Fruit fly (Drosophila melanogaster) whole organism, embryonic: ENCODE data around the gene CG1213.

Source experiments
- B-H1 ChIP-seq: fragments of 200-800 bp; sonication (Bioruptor generic); IDR thresholded peaks from 3 replicates; pipeline ENCODE4 v1.3.6; 2022; ENCODE audit warnings: missing biosample characterization, missing genetic modification characterization
- CG10147 ChIP-seq: fragments of 200-800 bp; sonication (Bioruptor generic); optimal IDR thresholded peaks from 2 replicates; lab custom pipeline; 2019; ENCODE audit warnings: missing biosample characterization, mild to moderate bottlenecking, missing genetic modification characterization, moderate library complexity
- CG11456 ChIP-seq: fragments of 200-800 bp; sonication (Bioruptor generic); IDR thresholded peaks from 3 replicates; pipeline ENCODE4 v1.3.6; 2022; ENCODE audit warnings: missing biosample characterization, missing genetic modification characterization
- CG11504 ChIP-seq: fragments of 200-800 bp; sonication (Bioruptor generic); optimal IDR thresholded peaks from 3 replicates; lab custom pipeline; 2019; ENCODE audit warnings: missing biosample characterization, mild to moderate bottlenecking, missing genetic modification characterization, moderate library complexity
- CG12219 ChIP-seq: fragments of 200-800 bp; sonication (Bioruptor generic); optimal IDR thresholded peaks from 3 replicates; lab custom pipeline; 2018; ENCODE audit warnings: missing biosample characterization, mild to moderate bottlenecking, missing genetic modification characterization
- CG1233 ChIP-seq: fragments of 200-800 bp; sonication (Bioruptor generic); optimal IDR thresholded peaks from 4 replicates; lab custom pipeline; 2018; ENCODE audit warnings: missing biosample characterization, mild to moderate bottlenecking, missing genetic modification characterization
- CG12744 ChIP-seq: fragments of 200-800 bp; sonication (Bioruptor generic); optimal IDR thresholded peaks from 2 replicates; lab custom pipeline; 2016; ENCODE audit warnings: missing biosample characterization, missing genetic modification characterization
- CG12942 ChIP-seq: fragments of 200-800 bp; sonication (Bioruptor generic); optimal IDR thresholded peaks from 3 replicates; lab custom pipeline; 2016; ENCODE audit warnings: missing biosample characterization, missing genetic modification characterization
- CG13287 ChIP-seq: fragments of 200-800 bp; sonication (Bioruptor generic); IDR thresholded peaks from 2 replicates; pipeline ENCODE4 v1.3.6; 2022; ENCODE audit warnings: missing biosample characterization, missing genetic modification characterization; ENCODE audit not compliant: partially characterized antibody
- CG13296 ChIP-seq: fragments of 200-800 bp; sonication (Bioruptor generic); optimal IDR thresholded peaks from 3 replicates; lab custom pipeline; 2018; ENCODE audit warnings: missing biosample characterization, mild to moderate bottlenecking, missing genetic modification characterization
- CG1647 ChIP-seq: fragments of 200-800 bp; sonication (Bioruptor generic); optimal IDR thresholded peaks from 3 replicates; lab custom pipeline; 2016; ENCODE audit warnings: missing biosample characterization, missing genetic modification characterization
- CG16863 ChIP-seq: fragments of 200-800 bp; sonication (Bioruptor generic); optimal IDR thresholded peaks from 3 replicates; lab custom pipeline; 2016; ENCODE audit warnings: missing biosample characterization, missing genetic modification characterization
- CG17612 ChIP-seq: fragments of 200-800 bp; sonication (Bioruptor generic); IDR thresholded peaks from 2 replicates; pipeline ENCODE4 v1.3.6; 2022; ENCODE audit warnings: missing biosample characterization, missing genetic modification characterization
- CG2120 ChIP-seq: fragments of 200-800 bp; sonication (Bioruptor generic); optimal IDR thresholded peaks from 3 replicates; lab custom pipeline; 2016; ENCODE audit warnings: missing biosample characterization, missing genetic modification characterization
- CG2678 ChIP-seq: fragments of 200-800 bp; sonication (Bioruptor generic); optimal IDR thresholded peaks from 3 replicates; lab custom pipeline; 2019; ENCODE audit warnings: missing biosample characterization, mild to moderate bottlenecking, missing genetic modification characterization, moderate library complexity
- CG2712 ChIP-seq: fragments of 200-800 bp; optimal IDR thresholded peaks from 3 replicates; lab custom pipeline; 2019; ENCODE audit warnings: missing biosample characterization, mild to moderate bottlenecking, missing genetic modification characterization, moderate library complexity
- CG30403 ChIP-seq: fragments of 200-800 bp; sonication (Bioruptor generic); optimal IDR thresholded peaks from 3 replicates; lab custom pipeline; 2016; ENCODE audit warnings: missing biosample characterization, missing genetic modification characterization
- CG3163 ChIP-seq: fragments of 200-800 bp; sonication (Bioruptor generic); optimal IDR thresholded peaks from 3 replicates; lab custom pipeline; 2016; ENCODE audit warnings: missing biosample characterization, missing genetic modification characterization
- CG34224 ChIP-seq: fragments of 200-800 bp; sonication (Bioruptor generic); IDR thresholded peaks from 3 replicates; pipeline ENCODE4 v1.3.6; 2022; ENCODE audit warnings: missing biosample characterization, missing genetic modification characterization; ENCODE audit not compliant: partially characterized antibody
- CG3838 ChIP-seq: fragments of 200-800 bp; sonication (Bioruptor generic); optimal IDR thresholded peaks from 3 replicates; lab custom pipeline; 2016; ENCODE audit warnings: missing biosample characterization, missing genetic modification characterization
- CG6689 ChIP-seq: fragments of 200-800 bp; sonication (Bioruptor generic); IDR thresholded peaks from 2 replicates; pipeline ENCODE4 v1.3.6; 2022; ENCODE audit warnings: missing biosample characterization, missing genetic modification characterization
- CTCF ChIP-seq: fragments of 200-800 bp; sonication (Bioruptor generic); optimal IDR thresholded peaks from 2 replicates; lab custom pipeline; 2017; ENCODE audit warnings: missing biosample characterization, mild to moderate bottlenecking, missing genetic modification characterization, moderate library complexity
- Ets97D ChIP-seq: fragments of 200-800 bp; sonication (Bioruptor generic); optimal IDR thresholded peaks from 3 replicates; lab custom pipeline; 2016; ENCODE audit warnings: missing biosample characterization, missing genetic modification characterization
- Gug ChIP-seq: fragments of 200-800 bp; sonication (Bioruptor generic); IDR thresholded peaks from 4 replicates; pipeline ENCODE4 v1.3.6; 2022; ENCODE audit warnings: missing biosample characterization, missing genetic modification characterization
- H15 ChIP-seq: fragments of 200-800 bp; sonication (Bioruptor generic); IDR thresholded peaks from 3 replicates; pipeline ENCODE4 v1.3.6; 2022; ENCODE audit warnings: missing biosample characterization, missing genetic modification characterization
- HLH4C ChIP-seq: fragments of 200-800 bp; sonication (Bioruptor generic); IDR thresholded peaks from 3 replicates; pipeline ENCODE4 v1.3.6; 2022; ENCODE audit warnings: missing biosample characterization, missing genetic modification characterization; ENCODE audit not compliant: partially characterized antibody
- Hand ChIP-seq: fragments of 200-800 bp; sonication (Bioruptor generic); optimal IDR thresholded peaks from 2 replicates; lab custom pipeline; 2017; ENCODE audit warnings: mild to moderate bottlenecking, missing biosample characterization, missing genetic modification reagents, missing genetic modification characterization
- Hsf ChIP-seq: fragments of 200-800 bp; sonication (Bioruptor generic); optimal IDR thresholded peaks from 3 replicates; lab custom pipeline; 2016; ENCODE audit warnings: missing biosample characterization, missing genetic modification characterization
- MTF-1 ChIP-seq: fragments of 200-800 bp; sonication (Bioruptor generic); optimal IDR thresholded peaks from 2 replicates; lab custom pipeline; 2018; ENCODE audit warnings: missing biosample characterization, mild to moderate bottlenecking, missing genetic modification characterization, borderline replicate concordance
- NfI ChIP-seq: fragments of 200-800 bp; sonication (Bioruptor generic); optimal IDR thresholded peaks from 3 replicates; lab custom pipeline; 2018; ENCODE audit warnings: missing biosample characterization, mild to moderate bottlenecking, missing genetic modification characterization, moderate library complexity
- Oaz ChIP-seq: fragments of 200-800 bp; sonication (Bioruptor generic); IDR thresholded peaks from 2 replicates; pipeline ENCODE4 v1.3.6; 2022; ENCODE audit warnings: missing biosample characterization, missing genetic modification characterization
- Rfx ChIP-seq: fragments of 200-800 bp; sonication (Bioruptor generic); IDR thresholded peaks from 2 replicates; pipeline ENCODE4 v1.3.6; 2022; ENCODE audit warnings: missing biosample characterization, missing genetic modification characterization
- Rx ChIP-seq: fragments of 200-800 bp; sonication (Bioruptor generic); IDR thresholded peaks from 2 replicates; pipeline ENCODE4 v1.3.6; 2022; ENCODE audit warnings: missing biosample characterization, missing genetic modification characterization
- Spps ChIP-seq: fragments of 200-800 bp; sonication (Bioruptor generic); optimal IDR thresholded peaks from 2 replicates; lab custom pipeline; 2018; ENCODE audit warnings: missing biosample characterization, mild to moderate bottlenecking, missing genetic modification characterization
- Usf ChIP-seq: fragments of 200-800 bp; sonication (Bioruptor generic); optimal IDR thresholded peaks from 2 replicates; lab custom pipeline; 2017; ENCODE audit warnings: missing genotype, missing biosample characterization, missing genetic modification characterization
- ato ChIP-seq: fragments of 200-800 bp; sonication (Bioruptor generic); IDR thresholded peaks from 2 replicates; pipeline ENCODE4 v1.3.6; 2022; ENCODE audit warnings: missing biosample characterization, missing genetic modification characterization; ENCODE audit not compliant: partially characterized antibody
- cas ChIP-seq: fragments of 200-800 bp; sonication (Bioruptor generic); IDR thresholded peaks from 2 replicates; pipeline ENCODE4 v1.3.6; 2022; ENCODE audit warnings: missing biosample characterization, missing genetic modification characterization
- chinmo ChIP-seq: fragments of 200-800 bp; sonication (Bioruptor generic); IDR thresholded peaks from 4 replicates; pipeline ENCODE4 v1.3.6; 2022; ENCODE audit warnings: missing biosample characterization, missing genetic modification characterization; ENCODE audit not compliant: partially characterized antibody
- exex ChIP-seq: fragments of 200-800 bp; sonication (Bioruptor generic); optimal IDR thresholded peaks from 4 replicates; lab custom pipeline; 2018; ENCODE audit warnings: missing biosample characterization, mild to moderate bottlenecking, missing genetic modification characterization, moderate library complexity
- fd102C ChIP-seq: fragments of 200-800 bp; sonication (Bioruptor generic); optimal IDR thresholded peaks from 2 replicates; lab custom pipeline; 2018; ENCODE audit warnings: missing biosample characterization, mild to moderate bottlenecking, missing genetic modification characterization, moderate library complexity
- fru ChIP-seq: fragments of >200 bp; optimal IDR thresholded peaks from 2 replicates; lab custom pipeline; 2017
- gcm2 ChIP-seq: fragments of 200-800 bp; sonication (Bioruptor generic); optimal IDR thresholded peaks from 2 replicates; lab custom pipeline; 2016; ENCODE audit warnings: missing biosample characterization, missing genetic modification characterization
- gem ChIP-seq: fragments of 200-800 bp; sonication (Bioruptor generic); optimal IDR thresholded peaks from 2 replicates; lab custom pipeline; 2019; ENCODE audit warnings: missing biosample characterization, mild to moderate bottlenecking, missing genetic modification characterization, moderate library complexity
- ken ChIP-seq: fragments of 200-800 bp; sonication (Bioruptor generic); IDR thresholded peaks from 3 replicates; pipeline ENCODE4 v1.3.6; 2022; ENCODE audit warnings: missing biosample characterization, missing genetic modification characterization
- pfk ChIP-seq: fragments of 200-800 bp; sonication (Bioruptor generic); optimal IDR thresholded peaks from 2 replicates; lab custom pipeline; 2018; ENCODE audit warnings: missing biosample characterization, mild to moderate bottlenecking, missing genetic modification characterization, moderate library complexity
- pzg ChIP-seq: fragments of 200-800 bp; sonication (Bioruptor generic); optimal IDR thresholded peaks from 3 replicates; lab custom pipeline; 2018; ENCODE audit warnings: missing biosample characterization, mild to moderate bottlenecking, missing genetic modification characterization, moderate library complexity
- repo ChIP-seq: fragments of 200-800 bp; sonication (Bioruptor generic); optimal IDR thresholded peaks from 2 replicates; lab custom pipeline; 2016; ENCODE audit warnings: missing biosample characterization, missing genetic modification characterization
- stc ChIP-seq: fragments of 200-800 bp; sonication (Bioruptor generic); IDR thresholded peaks from 2 replicates; pipeline ENCODE4 v1.3.6; 2022; ENCODE audit warnings: missing biosample characterization, missing genetic modification characterization
- tin ChIP-seq: fragments of 200-800 bp; sonication (Bioruptor generic); optimal IDR thresholded peaks from 3 replicates; lab custom pipeline; 2016; ENCODE audit warnings: missing biosample characterization, missing genetic modification characterization
- trem ChIP-seq: fragments of 200-800 bp; optimal IDR thresholded peaks from 3 replicates; lab custom pipeline; 2019; ENCODE audit warnings: missing biosample characterization, mild to moderate bottlenecking, missing genetic modification characterization, moderate library complexity
- tup ChIP-seq: fragments of 200-800 bp; sonication (Bioruptor generic); optimal IDR thresholded peaks from 2 replicates; lab custom pipeline; 2016; ENCODE audit warnings: missing biosample characterization, mild to moderate bottlenecking, missing genetic modification characterization, moderate library complexity
- unc-4 ChIP-seq: fragments of 200-800 bp; sonication (Bioruptor generic); IDR thresholded peaks from 2 replicates; pipeline ENCODE4 v1.3.6; 2022; ENCODE audit warnings: missing biosample characterization, missing genetic modification characterization; ENCODE audit not compliant: partially characterized antibody
- unpg ChIP-seq: fragments of 200-800 bp; sonication (Bioruptor generic); optimal IDR thresholded peaks from 3 replicates; lab custom pipeline; 2018; ENCODE audit warnings: missing biosample characterization, mild to moderate bottlenecking, missing genetic modification characterization, moderate library complexity

CG1213 gene

dm6 chr3R:5821243-5821642, 19.7 kb upstream of the CG1213 start, which contains the start of gene Hpr1 (continued):
- TF ChIP-seq CG6689 (GFP tag; lab: Robert Waterston, UW), result no peak
- no peak for TF ChIP-seq repo (GFP tag; lab: Kevin White, UChicago)
- TF ChIP-seq H15 (GFP tag; lab: Robert Waterston, UW), result no peak
- no peak for TF ChIP-seq Rfx
- TF ChIP-seq stc, result no peak
- TF ChIP-seq NfI (GFP tag; lab: Kevin White, UChicago), result no peak
- TF ChIP-seq MTF-1 (GFP tag; lab: Kevin White, UChicago), result no peak
- TF ChIP-seq pfk (GFP tag; lab: Kevin White, UChicago), result no peak
- peak; percentile 54 for TF ChIP-seq pzg (GFP tag; lab: Kevin White, UChicago)
- TF ChIP-seq CTCF (GFP tag; lab: Kevin White, UChicago), result no peak
- no peak for TF ChIP-seq ato (GFP tag; lab: Robert Waterston, UW)
- no peak for TF ChIP-seq CG11456
- TF ChIP-seq Gug (GFP tag; lab: Robert Waterston, UW), result no peak
- peak; percentile 61 for TF ChIP-seq CG13287 (GFP tag; lab: Robert Waterston, UW)
- peak; percentile 47; the same call in 1 of the 2 replicates for TF ChIP-seq unc-4 (GFP tag; lab: Robert Waterston, UW)
- no peak for TF ChIP-seq CG12942
- TF ChIP-seq CG11504 (tag; lab: Kevin White, UChicago), result no peak
- no peak for TF ChIP-seq Hsf (GFP tag; lab: Kevin White, UChicago)
- TF ChIP-seq Usf (GFP tag; lab: Kevin White, UChicago), result no peak
- TF ChIP-seq CG12744 (GFP tag; lab: Kevin White, UChicago), result no peak
- TF ChIP-seq trem (tag; lab: Kevin White, UChicago), result peak; percentile 99
- TF ChIP-seq CG10147 (GFP tag; lab: Kevin White, UChicago), result no peak
- TF ChIP-seq CG16863 (GFP tag; lab: Kevin White, UChicago), result no peak
- peak; percentile 60 for TF ChIP-seq HLH4C (GFP tag; lab: Robert Waterston, UW)
- TF ChIP-seq CG3163 (GFP tag; lab: Kevin White, UChicago), result no peak
- TF ChIP-seq CG2712 (tag; lab: Kevin White, UChicago), result no peak
- TF ChIP-seq CG17612 (GFP tag; lab: Robert Waterston, UW), result no peak
- no peak for TF ChIP-seq Spps (tag; lab: Kevin White, UChicago)
- no peak for TF ChIP-seq unpg (GFP tag; lab: Kevin White, UChicago)
- no peak for TF ChIP-seq tup (GFP tag; lab: Kevin White, UChicago)
- no peak for TF ChIP-seq Oaz (GFP tag; lab: Robert Waterston, UW)
- TF ChIP-seq fru (lab: Kevin White, UChicago), result no peak
- no peak for TF ChIP-seq CG2120 (GFP tag; lab: Kevin White, UChicago)
- TF ChIP-seq CG12219 (GFP tag; lab: Kevin White, UChicago), result no peak
- TF ChIP-seq CG13296 (GFP tag; lab: Kevin White, UChicago), result no peak
- TF ChIP-seq chinmo, result no peak
- no peak for TF ChIP-seq gcm2 (GFP tag; lab: Kevin White, UChicago)
- TF ChIP-seq CG1647 (GFP tag; lab: Kevin White, UChicago), result no peak
- peak; percentile 33 for TF ChIP-seq Ets97D (GFP tag; lab: Kevin White, UChicago)
- no peak for TF ChIP-seq ken (GFP tag; lab: Robert Waterston, UW)
- TF ChIP-seq CG34224 (GFP tag; lab: Robert Waterston, UW), result 0 out of 3 replicates have a peak, but pooled peaks have one; percentile 29
- TF ChIP-seq Rx (GFP tag; lab: Robert Waterston, UW), result no peak
- TF ChIP-seq tin (GFP tag; lab: Kevin White, UChicago), result no peak
- no peak for TF ChIP-seq fd102C (GFP tag; lab: Kevin White, UChicago)
- no peak for TF ChIP-seq exex (tag; lab: Kevin White, UChicago)
- no peak for TF ChIP-seq cas (GFP tag; lab: Robert Waterston, UW)
- TF ChIP-seq CG1233 (GFP tag; lab: Kevin White, UChicago), result no peak
- TF ChIP-seq B-H1 (GFP tag; lab: Robert Waterston, UW), result no peak
- TF ChIP-seq gem (tag; lab: Kevin White, UChicago), result no peak
- no peak for TF ChIP-seq CG30403 (GFP tag; lab: Kevin White, UChicago)
- no peak for TF ChIP-seq CG3838
- no peak for TF ChIP-seq CG2678 (tag; lab: Kevin White, UChicago)
- TF ChIP-seq Hand (GFP tag; lab: Kevin White, UChicago), result no peak
